Fruit fly (Drosophila melanogaster): ENCODE data around the gene bora.
A peak's percentile ranks its signal among the peaks of the same experiment; 100 is the strongest.

The bora gene

DNA sequence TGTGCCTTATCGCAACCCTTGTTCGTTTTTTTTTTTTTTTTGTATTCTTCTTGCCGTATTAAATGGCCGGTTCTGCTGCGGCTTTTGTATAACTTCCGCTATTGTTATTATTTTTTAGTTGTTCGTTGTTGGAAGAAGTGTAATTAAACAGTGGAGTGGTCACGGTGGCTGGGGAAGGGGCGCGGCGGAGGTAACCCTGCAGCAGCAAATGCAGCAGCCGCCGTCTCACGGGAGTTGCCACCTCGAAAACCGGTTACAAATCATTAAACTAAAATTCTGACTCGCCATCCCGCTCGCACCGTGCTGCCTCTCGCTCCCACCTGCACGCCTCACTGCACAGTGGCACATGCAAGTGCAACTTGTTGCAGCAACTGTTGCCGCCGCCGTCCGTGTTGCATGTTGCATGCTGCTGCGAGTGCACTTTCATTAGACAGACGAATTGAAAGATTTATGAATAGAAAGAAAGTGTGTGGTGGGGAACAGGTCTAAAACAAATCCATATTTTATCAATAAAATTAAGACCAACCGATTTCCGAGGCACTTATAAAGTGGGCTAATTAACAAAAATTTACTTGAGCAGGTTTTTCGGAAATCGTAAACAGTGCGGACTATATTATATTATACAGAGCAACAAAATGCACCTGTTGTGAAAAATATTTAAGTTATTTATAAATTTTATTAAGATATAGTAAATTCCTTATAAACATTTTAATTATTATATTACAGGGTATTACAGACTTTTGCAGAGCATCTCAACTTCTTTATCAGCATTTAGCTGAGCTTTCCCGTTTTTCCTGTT, 5.4 kb downstream of the bora start (continued):
- TF ChIP-seq ss (GFP tag; optimal IDR thresholded peaks at IDR 0.05) = peak; percentile 58 to 69
- no peak for TF ChIP-seq Ets96B (tag; optimal IDR thresholded peaks at IDR 0.05)
- TF ChIP-seq net (GFP tag; optimal IDR thresholded peaks at IDR 0.05) = no peak
- TF ChIP-seq Lpt (GFP tag; optimal IDR thresholded peaks at IDR 0.05) = no peak
- TF ChIP-seq CG31627 (GFP tag; optimal IDR thresholded peaks at IDR 0.05) = no peak
- TF ChIP-seq OdsH (GFP tag; optimal IDR thresholded peaks at IDR 0.05) = no peak
- no peak for TF ChIP-seq Hr39 (GFP tag; optimal IDR thresholded peaks at IDR 0.05)
- peak; percentile 51 for TF ChIP-seq Hr4 (GFP tag; optimal IDR thresholded peaks at IDR 0.05)
- no peak for TF ChIP-seq Sox15 (GFP tag; optimal IDR thresholded peaks at IDR 0.05)
- no peak for TF ChIP-seq Blimp-1 (GFP tag; optimal IDR thresholded peaks at IDR 0.05)
- TF ChIP-seq achi (GFP tag; optimal IDR thresholded peaks at IDR 0.05) = no peak

DNA sequence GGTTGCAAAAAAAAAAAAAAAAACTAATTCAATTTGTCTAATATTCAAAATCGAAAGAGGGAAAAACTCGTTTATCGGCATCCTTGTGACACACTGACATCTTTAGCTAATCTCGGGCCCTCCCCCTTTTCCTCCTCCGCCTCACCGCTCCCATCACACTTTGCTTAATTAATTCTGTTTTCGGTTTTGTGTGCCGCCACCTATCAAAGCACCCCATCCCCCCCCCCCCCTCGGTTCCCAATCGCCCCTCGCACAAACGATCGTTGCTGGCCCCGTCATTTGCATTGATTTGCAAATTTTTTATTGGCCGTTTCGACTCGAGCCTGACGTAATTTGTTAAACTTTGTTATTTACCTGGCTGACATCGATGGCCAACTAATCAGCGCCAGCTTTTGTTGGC, 6.0 kb downstream of the bora start:
- TF ChIP-seq CG6276 (GFP tag; optimal IDR thresholded peaks at IDR 0.05) = peak; percentile 6
- 0 out of 3 replicates have a peak, but pooled peaks have one; percentile 15 for TF ChIP-seq eg (GFP tag; IDR thresholded peaks at IDR 0.05)
- TF ChIP-seq Eip78C (GFP tag) = no peak
- TF ChIP-seq Hr4 (GFP tag; optimal IDR thresholded peaks at IDR 0.05) = no peak

DNA sequence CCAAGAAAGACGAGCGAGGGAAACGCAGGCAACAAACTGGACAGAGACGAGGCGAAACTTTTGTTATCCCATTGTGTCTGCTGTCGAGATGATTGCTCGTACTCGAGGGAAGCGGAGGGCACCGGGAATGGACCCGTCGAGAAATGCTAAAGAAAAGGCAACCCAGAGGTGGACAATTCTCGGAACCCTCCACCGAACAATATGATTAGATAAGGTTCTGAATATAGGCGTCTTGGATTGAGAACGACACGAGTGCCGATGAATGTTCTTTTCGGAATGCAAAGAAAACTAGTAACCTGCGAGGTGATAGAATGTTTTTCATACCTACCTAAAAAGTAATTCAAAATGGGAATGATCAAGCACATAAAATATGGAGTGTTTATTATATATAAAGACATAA, 7.4 kb downstream of the bora start:
- TF ChIP-seq net (GFP tag; optimal IDR thresholded peaks at IDR 0.05) (no peak), CG10631 (GFP tag; optimal IDR thresholded peaks at IDR 0.05) (no peak), Gug (GFP tag; IDR thresholded peaks at IDR 0.05) (no peak), cyc (GFP tag; optimal IDR thresholded peaks at IDR 0.05) (no peak), CG7368 (GFP tag; optimal IDR thresholded peaks at IDR 0.05) (no peak)

DNA sequence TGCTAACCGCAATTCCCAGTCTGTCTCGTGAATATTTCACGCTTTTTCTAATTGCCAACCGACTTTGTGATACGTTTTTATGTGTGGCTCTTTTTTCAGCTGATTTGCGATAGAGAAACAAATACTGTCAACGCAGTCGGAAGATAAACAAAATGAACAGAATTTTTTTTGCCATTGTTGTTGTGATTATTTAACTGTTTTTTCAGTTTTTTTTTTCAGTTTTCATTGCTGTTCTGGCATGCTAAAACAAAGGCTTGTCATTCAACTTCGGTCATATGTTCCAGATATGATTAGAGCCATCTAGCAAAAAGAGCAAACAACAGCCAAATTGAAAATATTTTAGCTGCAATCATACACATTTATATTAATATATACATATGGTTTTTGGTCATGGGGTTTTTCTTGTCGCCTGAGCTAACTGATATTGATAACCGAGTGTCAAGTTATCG, 9.7 kb downstream of the bora start:
- TF ChIP-seq svp (GFP tag) (no peak), Eip78C (GFP tag) (no peak), CG7368 (GFP tag; optimal IDR thresholded peaks at IDR 0.05) (no peak), acj6 (GFP tag; optimal IDR thresholded peaks at IDR 0.05) (no peak), CG9139 (GFP tag; optimal IDR thresholded peaks at IDR 0.05) (no peak), Sox102F (GFP tag; optimal IDR thresholded peaks at IDR 0.05) (no peak), Eip93F (GFP tag; optimal IDR thresholded peaks at IDR 0.05) (peak; percentile 58), eg (GFP tag; IDR thresholded peaks at IDR 0.05) (no peak), Ets21C (GFP tag; optimal IDR thresholded peaks at IDR 0.05) (no peak), Sox15 (GFP tag; optimal IDR thresholded peaks at IDR 0.05) (no peak), topi (GFP tag; optimal IDR thresholded peaks at IDR 0.05) (no peak), fkh (GFP tag; optimal IDR thresholded peaks at IDR 0.05) (peak; percentile 64), vri (GFP tag; optimal IDR thresholded peaks at IDR 0.05) (peak; percentile 93)

DNA sequence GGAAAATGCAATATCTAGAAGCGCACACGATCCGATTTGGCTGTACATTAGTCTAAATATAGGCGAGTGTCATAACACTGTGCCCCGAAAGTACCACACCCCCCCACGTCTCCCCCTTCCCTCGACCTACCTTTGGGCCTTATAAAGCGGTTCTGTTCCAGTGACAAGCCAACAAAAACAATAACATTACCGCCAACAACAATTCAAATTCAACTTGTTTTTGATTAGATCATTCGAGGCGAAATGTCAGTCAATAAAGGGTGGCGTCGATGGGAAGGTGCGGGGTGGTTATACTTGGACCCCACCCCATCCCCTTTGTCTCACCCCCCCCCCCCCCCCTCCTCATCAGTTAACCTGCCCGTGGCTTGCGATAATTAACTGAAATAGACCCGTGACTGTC, 10.6 kb downstream of the bora start:
- TF ChIP-seq vri (GFP tag; optimal IDR thresholded peaks at IDR 0.05) = peak; percentile 60
- TF ChIP-seq fkh (GFP tag; optimal IDR thresholded peaks at IDR 0.05) = peak; percentile 75
- TF ChIP-seq ss (GFP tag; optimal IDR thresholded peaks at IDR 0.05) = no peak

DNA sequence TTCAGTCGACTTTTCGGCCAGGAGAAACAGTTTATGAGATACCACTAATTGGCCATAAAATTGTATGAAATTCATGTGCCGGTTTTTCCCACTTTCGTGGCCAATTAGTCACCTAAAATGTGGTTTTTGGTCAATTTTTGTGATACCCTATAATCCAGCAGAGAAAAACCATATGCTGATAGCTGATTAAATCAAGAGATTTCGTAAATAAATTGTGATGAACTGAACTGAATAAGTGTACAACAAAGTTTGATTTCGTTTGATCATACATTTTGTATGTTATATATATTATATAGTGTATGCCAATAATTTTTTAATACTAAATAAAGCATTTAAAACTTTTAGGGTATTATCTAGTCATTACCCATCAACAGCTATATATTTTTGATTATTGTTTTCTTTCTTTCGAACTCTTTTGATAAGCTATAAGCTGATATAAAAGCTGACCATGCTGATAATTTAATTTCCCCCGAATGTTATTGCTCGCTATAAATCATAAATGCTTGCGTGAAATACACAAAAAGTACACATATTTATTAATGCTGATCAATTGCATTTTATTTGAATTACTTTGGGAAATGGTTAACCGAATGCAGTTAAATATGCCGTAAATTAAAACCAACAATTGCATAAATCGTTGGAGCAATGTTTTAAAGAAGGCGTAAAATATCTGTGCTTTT, 12.4 kb downstream of the bora start:
- TF ChIP-seq CG9139 (GFP tag; optimal IDR thresholded peaks at IDR 0.05) (no peak), Eip75B (GFP tag; optimal IDR thresholded peaks at IDR 0.05) (no peak), lz (GFP tag; optimal IDR thresholded peaks at IDR 0.05) (no peak), net (GFP tag; optimal IDR thresholded peaks at IDR 0.05) (no peak), OdsH (GFP tag; optimal IDR thresholded peaks at IDR 0.05) (no peak), fkh (GFP tag; optimal IDR thresholded peaks at IDR 0.05) (no peak), svp (GFP tag) (peak; percentile 29), CG8119 (GFP tag; IDR thresholded peaks at IDR 0.05) (no peak), Eip78C (GFP tag) (no peak)
